Fruit fly (Drosophila melanogaster) whole organism, prepupa: ENCODE results near the gene CG13086.

Source experiments
- Blimp-1 ChIP-seq: fragments of 200-800 bp; sonication (Bioruptor generic); optimal IDR thresholded peaks from 3 replicates; lab custom pipeline; 2017; ENCODE audit warnings: missing biosample characterization, missing genetic modification characterization, mild to moderate bottlenecking, moderate library complexity, missing genetic modification reagents
- CG10631 ChIP-seq: fragments of 200-800 bp; sonication (Bioruptor generic); optimal IDR thresholded peaks from 2 replicates; lab custom pipeline; 2016; ENCODE audit warnings: missing biosample characterization, missing genetic modification characterization
- CG10669 ChIP-seq: fragments of 200-800 bp; sonication (Bioruptor generic); optimal IDR thresholded peaks from 3 replicates; lab custom pipeline; 2018; ENCODE audit warnings: missing biosample characterization, mild to moderate bottlenecking, missing genetic modification characterization, moderate library complexity
- CG11294 ChIP-seq: fragments of 200-800 bp; sonication (Bioruptor generic); IDR thresholded peaks from 2 replicates; pipeline ENCODE4 v1.3.6; 2022; ENCODE audit warnings: missing biosample characterization, missing genetic modification characterization
- CG11762 ChIP-seq: fragments of 200-800 bp; sonication (Bioruptor generic); optimal IDR thresholded peaks from 3 replicates; lab custom pipeline; 2016; ENCODE audit warnings: missing biosample characterization, missing genetic modification characterization; ENCODE audit not compliant: insufficient read depth
- CG11902 ChIP-seq: fragments of 200-800 bp; sonication (Bioruptor generic); optimal IDR thresholded peaks from 3 replicates; lab custom pipeline; 2016; ENCODE audit warnings: missing biosample characterization, missing genetic modification characterization
- CG15336 ChIP-seq: fragments of 200-800 bp; sonication (Bioruptor generic); IDR thresholded peaks from 2 replicates; pipeline ENCODE4 v1.3.6; 2022; ENCODE audit warnings: missing biosample characterization, missing genetic modification characterization
- CG1621 ChIP-seq: fragments of 200-800 bp; sonication (Bioruptor generic); optimal IDR thresholded peaks from 3 replicates; lab custom pipeline; 2018; ENCODE audit warnings: missing biosample characterization, mild to moderate bottlenecking, missing genetic modification characterization
- CG16779 ChIP-seq: fragments of 200-800 bp; sonication (Bioruptor generic); optimal IDR thresholded peaks from 3 replicates; lab custom pipeline; 2017; ENCODE audit warnings: missing biosample characterization, mild to moderate bottlenecking, missing genetic modification characterization
- CG3032 ChIP-seq: fragments of 200-800 bp; optimal IDR thresholded peaks from 2 replicates; lab custom pipeline; 2019; ENCODE audit warnings: missing biosample characterization, mild to moderate bottlenecking, missing genetic modification characterization, moderate library complexity
- CG32006 ChIP-seq: fragments of 200-800 bp; sonication (Bioruptor generic); optimal IDR thresholded peaks from 3 replicates; lab custom pipeline; 2017; ENCODE audit warnings: missing biosample characterization, mild to moderate bottlenecking, missing genetic modification characterization
- CG34406 ChIP-seq: fragments of 200-800 bp; sonication (Bioruptor generic); optimal IDR thresholded peaks from 3 replicates; lab custom pipeline; 2016; ENCODE audit warnings: missing biosample characterization, missing genetic modification characterization
- CG4318 ChIP-seq: fragments of 200-800 bp; sonication (Bioruptor generic); optimal IDR thresholded peaks from 3 replicates; lab custom pipeline; 2017; ENCODE audit warnings: missing biosample characterization, mild to moderate bottlenecking, missing genetic modification characterization
- CG6163 ChIP-seq: fragments of 200-800 bp; sonication (Bioruptor generic); IDR thresholded peaks from 3 replicates; pipeline ENCODE4 v1.3.6; 2022; ENCODE audit warnings: missing biosample characterization, missing genetic modification characterization
- CG6276 ChIP-seq: fragments of 200-800 bp; sonication (Bioruptor generic); optimal IDR thresholded peaks from 2 replicates; lab custom pipeline; 2017; ENCODE audit warnings: missing biosample characterization, mild to moderate bottlenecking, missing genetic modification characterization
- CG6792 ChIP-seq: fragments of 200-800 bp; sonication (Bioruptor generic); optimal IDR thresholded peaks from 3 replicates; lab custom pipeline; 2016; ENCODE audit warnings: missing biosample characterization, missing genetic modification characterization
- CG6854 ChIP-seq: fragments of 200-800 bp; sonication (Bioruptor generic); optimal IDR thresholded peaks from 2 replicates; lab custom pipeline; 2017; ENCODE audit warnings: missing biosample characterization, mild to moderate bottlenecking, missing genetic modification characterization
- CG8119 ChIP-seq: fragments of 200-800 bp; sonication (Bioruptor generic); IDR thresholded peaks from 3 replicates; pipeline ENCODE4 v1.3.6; 2022; ENCODE audit warnings: missing biosample characterization, missing genetic modification characterization
- CG8319 ChIP-seq: fragments of 200-800 bp; sonication (Bioruptor generic); optimal IDR thresholded peaks from 3 replicates; lab custom pipeline; 2016; ENCODE audit warnings: missing biosample characterization, missing genetic modification characterization
- CG8632 ChIP-seq: fragments of 200-800 bp; sonication (Bioruptor generic); optimal IDR thresholded peaks from 3 replicates; lab custom pipeline; 2016; ENCODE audit warnings: missing biosample characterization, missing genetic modification characterization
- CG9139 ChIP-seq: fragments of 200-800 bp; sonication (Bioruptor generic); optimal IDR thresholded peaks from 3 replicates; lab custom pipeline; 2017; ENCODE audit warnings: missing biosample characterization, mild to moderate bottlenecking, missing genetic modification characterization
- Eip75B ChIP-seq: fragments of 200-800 bp; sonication (Bioruptor generic); optimal IDR thresholded peaks from 3 replicates; lab custom pipeline; 2016; ENCODE audit warnings: missing biosample characterization, missing genetic modification characterization
- Eip78C ChIP-seq: fragments of 200-800 bp; sonication (Bioruptor generic); peaks from one replicate; lab custom pipeline; 2016; ENCODE audit warnings: missing biosample characterization, missing genetic modification characterization
- Eip93F ChIP-seq: fragments of 200-800 bp; sonication (Bioruptor generic); optimal IDR thresholded peaks from 2 replicates; lab custom pipeline; 2016; ENCODE audit warnings: missing biosample characterization, mild to moderate bottlenecking, missing genetic modification characterization
- Ets21C ChIP-seq: fragments of 200-800 bp; sonication (Bioruptor generic); optimal IDR thresholded peaks from 3 replicates; lab custom pipeline; 2016; ENCODE audit warnings: missing biosample characterization, missing genetic modification characterization
- Ets96B ChIP-seq: fragments of 200-800 bp; optimal IDR thresholded peaks from 2 replicates; lab custom pipeline; 2019; ENCODE audit warnings: missing biosample characterization, mild to moderate bottlenecking, missing genetic modification characterization, moderate library complexity
- Gug ChIP-seq: fragments of 200-800 bp; sonication (Bioruptor generic); IDR thresholded peaks from 2 replicates; pipeline ENCODE4 v1.3.6; 2022; ENCODE audit warnings: missing biosample characterization, missing genetic modification characterization
- Hr38 ChIP-seq: sonication (Bioruptor generic); optimal IDR thresholded peaks from 2 replicates; lab custom pipeline; 2016; ENCODE audit warnings: missing biosample characterization, missing genetic modification characterization
- Met ChIP-seq: fragments of 200-800 bp; sonication (Bioruptor generic); optimal IDR thresholded peaks from 3 replicates; lab custom pipeline; 2016; ENCODE audit warnings: missing biosample characterization, missing genetic modification characterization
- OdsH ChIP-seq: fragments of 200-800 bp; sonication (Bioruptor generic); optimal IDR thresholded peaks from 3 replicates; lab custom pipeline; 2016; ENCODE audit warnings: missing biosample characterization, missing genetic modification characterization
- Smox ChIP-seq: fragments of 200-800 bp; sonication (Bioruptor generic); optimal IDR thresholded peaks from 3 replicates; lab custom pipeline; 2016; ENCODE audit warnings: missing biosample characterization, missing genetic modification characterization
- Sox102F ChIP-seq: fragments of 200-800 bp; sonication (Bioruptor generic); optimal IDR thresholded peaks from 2 replicates; lab custom pipeline; 2016; ENCODE audit warnings: missing biosample characterization, mild to moderate bottlenecking, missing genetic modification characterization
- Sox14 ChIP-seq: fragments of 200-800 bp; sonication (Bioruptor generic); optimal IDR thresholded peaks from 3 replicates; lab custom pipeline; 2016; ENCODE audit warnings: missing biosample characterization, missing genetic modification characterization
- Sox15 ChIP-seq: fragments of 200-800 bp; sonication (Bioruptor generic); optimal IDR thresholded peaks from 3 replicates; lab custom pipeline; 2016; ENCODE audit warnings: missing biosample characterization, missing genetic modification characterization
- achi ChIP-seq: fragments of 200-800 bp; sonication (Bioruptor generic); optimal IDR thresholded peaks from 3 replicates; lab custom pipeline; 2016; ENCODE audit warnings: missing biosample characterization, missing genetic modification characterization
- acj6 ChIP-seq: fragments of 200-800 bp; sonication (Bioruptor generic); optimal IDR thresholded peaks from 3 replicates; lab custom pipeline; 2016; ENCODE audit warnings: missing biosample characterization, missing genetic modification characterization
- cyc ChIP-seq: fragments of 200-800 bp; sonication (Bioruptor generic); optimal IDR thresholded peaks from 3 replicates; lab custom pipeline; 2016; ENCODE audit warnings: missing biosample characterization, missing genetic modification characterization
- dsx ChIP-seq: fragments of 200-800 bp; optimal IDR thresholded peaks from 3 replicates; lab custom pipeline; 2019; ENCODE audit warnings: missing biosample characterization, mild to moderate bottlenecking, missing genetic modification characterization, moderate library complexity; ENCODE audit not compliant: poor library complexity, severe bottlenecking
- eg ChIP-seq: fragments of 200-800 bp; sonication (Bioruptor generic); IDR thresholded peaks from 3 replicates; pipeline ENCODE4 v1.3.6; 2022; ENCODE audit warnings: missing biosample characterization, missing genetic modification characterization
- esn ChIP-seq: fragments of 200-800 bp; sonication (Bioruptor generic); optimal IDR thresholded peaks from 2 replicates; lab custom pipeline; 2016; ENCODE audit warnings: missing biosample characterization, mild to moderate bottlenecking, missing genetic modification characterization, moderate library complexity
- fd59A ChIP-seq: fragments of 200-800 bp; sonication (Bioruptor generic); optimal IDR thresholded peaks from 2 replicates; lab custom pipeline; 2017; ENCODE audit warnings: missing biosample characterization, mild to moderate bottlenecking, missing genetic modification characterization, missing genetic modification reagents
- fd85E ChIP-seq: fragments of 200-800 bp; sonication (Bioruptor generic); optimal IDR thresholded peaks from 3 replicates; lab custom pipeline; 2016; ENCODE audit warnings: missing biosample characterization, missing genetic modification characterization
- fkh ChIP-seq: fragments of 200-800 bp; sonication (Bioruptor generic); optimal IDR thresholded peaks from 3 replicates; lab custom pipeline; 2017; ENCODE audit warnings: missing biosample characterization, mild to moderate bottlenecking, missing genetic modification characterization, moderate library complexity
- lz ChIP-seq: fragments of 200-800 bp; sonication (Bioruptor generic); optimal IDR thresholded peaks from 3 replicates; lab custom pipeline; 2016; ENCODE audit warnings: missing biosample characterization, missing genetic modification characterization
- net ChIP-seq: fragments of 200-800 bp; sonication (Bioruptor generic); optimal IDR thresholded peaks from 3 replicates; lab custom pipeline; 2016; ENCODE audit warnings: missing biosample characterization, missing genetic modification characterization
- salr ChIP-seq, 2 experiments: fragments of 200-800 bp; sonication (Bioruptor generic); optimal IDR thresholded peaks; 3 replicates each; lab custom pipeline; 2016 to 2018; ENCODE audit warnings: missing biosample characterization in 2 of 2, missing genetic modification characterization in 2 of 2, mild to moderate bottlenecking in 1 of 2
- spab ChIP-seq: fragments of 200-800 bp; sonication (Bioruptor generic); optimal IDR thresholded peaks from 2 replicates; lab custom pipeline; 2017; ENCODE audit warnings: missing biosample characterization, mild to moderate bottlenecking, missing genetic modification characterization, missing genetic modification reagents
- ss ChIP-seq, 2 experiments: fragments of 200-800 bp; sonication (Bioruptor generic); optimal IDR thresholded peaks; 2 replicates in 1 of 2; 3 replicates in 1 of 2; lab custom pipeline; 2017 to 2018; ENCODE audit warnings: mild to moderate bottlenecking in 2 of 2, missing biosample characterization in 2 of 2, missing genetic modification characterization in 2 of 2, moderate library complexity in 1 of 2
- topi ChIP-seq: fragments of 200-800 bp; sonication (Bioruptor generic); optimal IDR thresholded peaks from 3 replicates; lab custom pipeline; 2016; ENCODE audit warnings: missing biosample characterization, missing genetic modification characterization

CG13086 gene

DNA sequence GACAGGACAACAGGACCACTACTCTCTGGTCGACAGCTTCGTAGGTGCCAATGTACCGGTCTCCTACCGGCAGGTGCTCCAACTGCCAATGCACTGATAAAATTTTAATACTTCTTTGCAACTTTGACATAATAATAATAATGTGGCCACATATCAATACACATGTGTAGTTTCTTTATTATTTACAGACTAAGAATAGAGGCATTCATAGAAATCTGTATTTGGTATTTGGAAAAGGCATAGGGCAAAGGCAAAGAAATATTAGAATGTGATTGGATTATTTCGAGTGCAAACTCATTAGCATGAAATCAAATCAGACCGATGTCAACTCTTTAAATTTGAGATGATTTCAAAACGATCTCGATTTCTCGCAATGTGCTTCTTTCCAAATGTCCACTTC is 36.3 kb upstream of the CG13086 start (continued):
- TF ChIP-seq CG3032 (tag; lab: Kevin White, UChicago) (peak; percentile 38), CG16779 (tag; lab: Kevin White, UChicago) (no peak), CG10669 (GFP tag; lab: Kevin White, UChicago) (peak; percentile 29), fd59A (GFP tag; lab: Kevin White, UChicago) (no peak), net (GFP tag; lab: Kevin White, UChicago) (no peak), CG6854 (GFP tag; lab: Kevin White, UChicago) (no peak)

- peak; percentile 78 for TF ChIP-seq CG8119 (GFP tag; lab: Robert Waterston, UW)
- TF ChIP-seq Sox15: peak; percentile 52
- TF ChIP-seq dsx (GFP tag; lab: Kevin White, UChicago): peak; percentile 68
- TF ChIP-seq Eip78C (GFP tag; lab: Kevin White, UChicago): peak; percentile 95
- peak; percentile 49 for TF ChIP-seq Ets21C (GFP tag; lab: Kevin White, UChicago)
- peak; percentile 71 for TF ChIP-seq CG11902 (GFP tag; lab: Kevin White, UChicago)
- peak; percentile 78 for TF ChIP-seq Sox14 (GFP tag; lab: Kevin White, UChicago)
- peak; percentile 74 for TF ChIP-seq Ets96B (tag; lab: Kevin White, UChicago)
- peak; percentile 73 for TF ChIP-seq OdsH (GFP tag; lab: Kevin White, UChicago)
- peak; percentile 49 for TF ChIP-seq Gug (GFP tag; lab: Robert Waterston, UW)
- peak; percentile 63 for TF ChIP-seq CG34406 (GFP tag; lab: Kevin White, UChicago)
- no peak for TF ChIP-seq fkh (GFP tag; lab: Kevin White, UChicago)
- TF ChIP-seq CG8632 (GFP tag; lab: Kevin White, UChicago): peak; percentile 64
- TF ChIP-seq Sox102F (GFP tag; lab: Kevin White, UChicago): peak; percentile 70
- peak; percentile 42 to 44 for TF ChIP-seq salr (GFP tag; optimal IDR thresholded peaks at IDR 0.05; lab: Kevin White, UChicago)
- peak; percentile 54 for TF ChIP-seq CG8319
- TF ChIP-seq spab (GFP tag; lab: Kevin White, UChicago): peak; percentile 66
- TF ChIP-seq acj6: peak; percentile 73
- TF ChIP-seq net (GFP tag; lab: Kevin White, UChicago): peak; percentile 70
- TF ChIP-seq CG10669 (GFP tag; lab: Kevin White, UChicago): peak; percentile 74
- TF ChIP-seq CG11294 (GFP tag; lab: Robert Waterston, UW): peak; percentile 47; the same call in 1 of the 2 replicates
- TF ChIP-seq CG10631 (GFP tag; lab: Kevin White, UChicago): peak; percentile 79
- peak; percentile 26 for TF ChIP-seq CG11762 (GFP tag; lab: Kevin White, UChicago)
- TF ChIP-seq ss (GFP tag; optimal IDR thresholded peaks at IDR 0.05; lab: Kevin White, UChicago): peak in 1 of 2 experiments; percentile 76
- peak; percentile 74 for TF ChIP-seq CG1621 (tag; lab: Kevin White, UChicago)
- TF ChIP-seq fd85E (GFP tag; lab: Kevin White, UChicago): peak; percentile 20
- peak; percentile 64 for TF ChIP-seq Smox (GFP tag; lab: Kevin White, UChicago)
- peak; percentile 84 for TF ChIP-seq CG6163 (GFP tag; lab: Robert Waterston, UW)
- peak; percentile 78 for TF ChIP-seq Met (GFP tag; lab: Kevin White, UChicago)
- peak; percentile 70 for TF ChIP-seq topi (GFP tag; lab: Kevin White, UChicago)
- peak; percentile 13 for TF ChIP-seq CG9139 (GFP tag; lab: Kevin White, UChicago)
- TF ChIP-seq Eip75B (GFP tag; lab: Kevin White, UChicago): peak; percentile 76
- peak; percentile 70 for TF ChIP-seq CG4318 (GFP tag; lab: Kevin White, UChicago)
- TF ChIP-seq CG6792 (GFP tag; lab: Kevin White, UChicago): peak; percentile 80
- TF ChIP-seq Blimp-1 (GFP tag; lab: Kevin White, UChicago): no peak
- peak; percentile 59 for TF ChIP-seq cyc (GFP tag; lab: Kevin White, UChicago)
- peak; percentile 84 for TF ChIP-seq CG32006
- TF ChIP-seq achi (GFP tag; lab: Kevin White, UChicago): peak; percentile 78
- TF ChIP-seq CG15336: peak; percentile 79
- TF ChIP-seq CG16779 (tag; lab: Kevin White, UChicago): peak; percentile 36
- TF ChIP-seq Hr38 (GFP tag; lab: Kevin White, UChicago): no peak
- TF ChIP-seq esn: peak; percentile 71
- TF ChIP-seq Eip93F: no peak
- peak; percentile 75 for TF ChIP-seq lz (GFP tag; lab: Kevin White, UChicago)
- peak; percentile 63 for TF ChIP-seq CG6276 (GFP tag; lab: Kevin White, UChicago)
- TF ChIP-seq eg (GFP tag; lab: Robert Waterston, UW): peak; percentile 76
- TF ChIP-seq fd59A (GFP tag; lab: Kevin White, UChicago): peak; percentile 74
These were observed 35.6 kb upstream of the CG13086 start for dm6 chr2L:19328610-19329009.
